Fruit fly (Drosophila melanogaster) whole organism, wandering third instar larva: Measurements from ENCODE around the gene bdl.

Experiments
- Dfd ChIP-seq: fragments of >200 bp; optimal IDR thresholded peaks from 2 replicates; lab custom pipeline; 2017; ENCODE audit warnings: missing biosample characterization, missing genetic modification characterization
- HLH106 ChIP-seq: fragments of 200-800 bp; optimal IDR thresholded peaks from 3 replicates; lab custom pipeline; 2019; ENCODE audit warnings: missing biosample characterization, mild to moderate bottlenecking, missing genetic modification characterization, moderate library complexity
- Hr83 ChIP-seq: fragments of 200-300 bp; sonication (Bioruptor generic); optimal IDR thresholded peaks from 2 replicates; lab custom pipeline; 2016; ENCODE audit warnings: missing biosample characterization, mild to moderate bottlenecking, missing genetic modification characterization, moderate library complexity; ENCODE audit not compliant: poor library complexity, severe bottlenecking
- Mio ChIP-seq: sonication (Bioruptor generic); optimal IDR thresholded peaks from 2 replicates; lab custom pipeline; 2016; ENCODE audit warnings: missing biosample characterization, missing genetic modification characterization
- OdsH ChIP-seq: fragments of 200-800 bp; sonication (Bioruptor generic); optimal IDR thresholded peaks from 2 replicates; lab custom pipeline; 2016; ENCODE audit warnings: missing biosample characterization, mild to moderate bottlenecking, missing genetic modification characterization
- fru ChIP-seq: fragments of 200-800 bp; sonication (Bioruptor generic); optimal IDR thresholded peaks from 3 replicates; lab custom pipeline; 2016; ENCODE audit warnings: missing biosample characterization, mild to moderate bottlenecking, missing genetic modification characterization
- pan ChIP-seq: fragments of >200 bp; optimal IDR thresholded peaks from 2 replicates; lab custom pipeline; 2017
- usp ChIP-seq: fragments of >200 bp; optimal IDR thresholded peaks from 2 replicates; lab custom pipeline; 2017; ENCODE audit warnings: missing biosample characterization, missing genetic modification characterization

DNA sequence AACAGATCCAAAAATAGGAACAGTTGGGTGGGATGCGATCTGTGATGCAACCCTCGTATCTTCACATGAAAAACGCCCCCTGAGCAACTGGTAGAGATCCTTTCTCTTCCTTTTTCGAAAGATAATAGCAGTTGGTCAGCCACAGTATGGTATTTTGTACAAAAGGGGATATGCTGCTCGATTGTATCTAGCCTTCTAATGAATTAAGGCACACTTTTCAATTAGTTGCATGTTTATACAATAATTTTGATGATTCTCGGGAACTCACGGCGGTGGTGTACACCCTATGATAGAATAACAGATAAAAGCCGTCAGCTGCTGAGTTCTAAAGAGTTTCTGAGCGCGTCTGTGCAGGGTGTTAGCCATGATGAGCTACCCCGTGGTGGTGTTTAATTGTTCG is 25.3 kb downstream of the bdl start:
- TF ChIP-seq fru (GFP tag; lab: Kevin White, UChicago) (no peak), OdsH (GFP tag; lab: Kevin White, UChicago) (no peak), HLH106 (tag; lab: Kevin White, UChicago) (no peak), Hr83 (GFP tag; lab: Kevin White, UChicago) (no peak), usp (GFP tag; lab: Kevin White, UChicago) (no peak), pan (lab: Kevin White, UChicago) (no peak), Mio (GFP tag; lab: Kevin White, UChicago) (no peak), Dfd (GFP tag; lab: Kevin White, UChicago) (no peak)
